Fruit fly (Drosophila melanogaster): Measurements from ENCODE around the gene Hipk.

Hipk gene

DNA sequence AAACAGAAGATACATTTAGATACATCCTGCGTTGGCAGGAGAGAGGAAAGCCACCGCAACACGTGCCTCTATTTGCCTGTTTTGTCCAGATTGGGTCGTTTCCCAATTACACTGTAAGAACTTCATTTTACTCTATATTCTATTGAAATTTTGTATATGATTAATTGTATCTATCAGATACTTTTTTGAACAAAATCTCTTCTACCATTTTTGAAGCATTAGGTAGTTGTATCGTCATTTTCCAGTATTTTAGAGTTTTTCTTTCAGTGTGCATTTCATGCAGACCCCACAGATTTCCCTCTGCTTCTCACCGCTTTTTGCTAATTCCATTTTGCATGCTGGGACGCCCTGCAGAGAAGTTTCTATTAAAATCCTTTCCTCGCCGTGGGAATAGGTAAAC, 11.7 kb downstream of the Hipk start (continued):
- TF ChIP-seq CG4424 (GFP tag; optimal IDR thresholded peaks at IDR 0.05) (peak; percentile 31), CG7786 (GFP tag; optimal IDR thresholded peaks at IDR 0.05) (peak; percentile 35), Rx (GFP tag; IDR thresholded peaks at IDR 0.05) (0 out of 2 replicates have a peak, but pooled peaks have one; percentile 23), CG8089 (GFP tag; optimal IDR thresholded peaks at IDR 0.05) (peak; percentile 11), CG32772 (GFP tag; IDR thresholded peaks at IDR 0.05) (peak; percentile 51; the same call in 1 of the 2 replicates), CG17328 (GFP tag; IDR thresholded peaks at IDR 0.05) (peak; percentile 51; the same call in 1 of the 2 replicates), CG10274 (GFP tag; optimal IDR thresholded peaks at IDR 0.05) (no peak), unpg (GFP tag; optimal IDR thresholded peaks at IDR 0.05) (peak; percentile 58), NK7.1 (GFP tag; optimal IDR thresholded peaks at IDR 0.05) (no peak), bcd (GFP tag; optimal IDR thresholded peaks at IDR 0.05) (peak; percentile 8), Chrac-16 (GFP tag; optimal IDR thresholded peaks at IDR 0.05) (peak; percentile 14), CG33213 (GFP tag; optimal IDR thresholded peaks at IDR 0.05) (no peak), hkb (optimal IDR thresholded peaks at IDR 0.05) (no peak), hkb (GFP tag; IDR thresholded peaks at IDR 0.05) (peak; percentile 62), zfh1 (GFP tag; IDR thresholded peaks at IDR 0.05) (peak; percentile 60; the same call in 2 of the 3 replicates), Hsf (GFP tag; optimal IDR thresholded peaks at IDR 0.05) (peak; percentile 51), Dip3 (GFP tag; optimal IDR thresholded peaks at IDR 0.05) (peak; percentile 16), CG2712 (tag; optimal IDR thresholded peaks at IDR 0.05) (peak; percentile 62), run (tag; optimal IDR thresholded peaks at IDR 0.05) (peak; percentile 0), CG18599 (GFP tag; optimal IDR thresholded peaks at IDR 0.05) (peak; percentile 72), CG12744 (GFP tag; optimal IDR thresholded peaks at IDR 0.05) (peak; percentile 26), cg (GFP tag; optimal IDR thresholded peaks at IDR 0.05) (no peak), CG14014 (GFP tag; IDR thresholded peaks at IDR 0.05) (peak; percentile 56), CG32532 (GFP tag; IDR thresholded peaks at IDR 0.05) (peak; percentile 74), eyg (GFP tag; optimal IDR thresholded peaks at IDR 0.05) (no peak), CG6175 (GFP tag; IDR thresholded peaks at IDR 0.05) (0 out of 3 replicates have a peak, but pooled peaks have one; percentile 34), gem (tag; optimal IDR thresholded peaks at IDR 0.05) (peak; percentile 74), repo (GFP tag; optimal IDR thresholded peaks at IDR 0.05) (no peak), Hey (tag; optimal IDR thresholded peaks at IDR 0.05) (peak; percentile 25), Ada2b (GFP tag; IDR thresholded peaks at IDR 0.05) (peak; percentile 31; the same call in 1 of the 2 replicates), Lim3 (GFP tag; IDR thresholded peaks at IDR 0.05) (no peak), Xrp1 (GFP tag; IDR thresholded peaks at IDR 0.05) (peak; percentile 71), Med (GFP tag) (peak; percentile 1), Dek (tag; optimal IDR thresholded peaks at IDR 0.05) (peak; percentile 62), Hr3 (GFP tag; optimal IDR thresholded peaks at IDR 0.05) (peak; percentile 8), grn (GFP tag; optimal IDR thresholded peaks at IDR 0.05) (no peak), CG2116 (GFP tag; optimal IDR thresholded peaks at IDR 0.05) (no peak), onecut (GFP tag; IDR thresholded peaks at IDR 0.05) (peak; percentile 11; the same call in 1 of the 2 replicates), CG17385 (GFP tag; optimal IDR thresholded peaks at IDR 0.05) (peak; percentile 33), ssp (GFP tag; IDR thresholded peaks at IDR 0.05) (peak; percentile 24; the same call in 1 of the 2 replicates), pho (GFP tag; optimal IDR thresholded peaks at IDR 0.05) (peak; percentile 18), CG12659 (GFP tag; optimal IDR thresholded peaks at IDR 0.05) (peak; percentile 49), CG31441 (GFP tag; IDR thresholded peaks at IDR 0.05) (peak; percentile 53), CG12104 (GFP tag; optimal IDR thresholded peaks at IDR 0.05) (no peak), Dbx (GFP tag; IDR thresholded peaks at IDR 0.05) (peak; percentile 71), MBD-R2 (GFP tag; IDR thresholded peaks at IDR 0.05) (no peak), tgo (GFP tag; IDR thresholded peaks at IDR 0.05) (peak; percentile 53; the same call in 2 of the 3 replicates), ranshi (GFP tag; IDR thresholded peaks at IDR 0.05) (peak; percentile 65), Rfx (GFP tag; IDR thresholded peaks at IDR 0.05) (peak; percentile 67), CG10267 (tag; optimal IDR thresholded peaks at IDR 0.05) (peak; percentile 19), CG13424 (tag; optimal IDR thresholded peaks at IDR 0.05) (peak; percentile 39), CG18262 (tag; optimal IDR thresholded peaks at IDR 0.05) (peak; percentile 63)

Data from whole organism, embryonic.